Worm (Caenorhabditis elegans) whole organism, L3 larva: Measurements from ENCODE around the gene T20B5.2.

Experiments
- R02D3.7 ChIP-seq: fragments of 150-350 bp; optimal IDR thresholded peaks from 2 replicates; lab custom pipeline; 2014; ENCODE audit warnings: missing biosample characterization, missing genetic modification characterization
- ZK546.5 ChIP-seq: sonication (generic microtip); optimal IDR thresholded peaks from 2 replicates; lab custom pipeline; 2017; ENCODE audit warnings: missing biosample characterization, missing genetic modification characterization
- aly-2 ChIP-seq: fragments of 150-350 bp; optimal IDR thresholded peaks from 2 replicates; lab custom pipeline; 2014; ENCODE audit warnings: missing biosample characterization, missing genetic modification characterization
- ama-1 ChIP-seq: fragments of 150-350 bp; optimal IDR thresholded peaks from 2 replicates; lab custom pipeline; 2018
- ceh-16 ChIP-seq: sonication (generic microtip); optimal IDR thresholded peaks from 2 replicates; lab custom pipeline; 2017; ENCODE audit warnings: missing biosample characterization, missing genetic modification characterization
- ceh-28 ChIP-seq: fragments of 150-350 bp; optimal IDR thresholded peaks from 2 replicates; lab custom pipeline; 2014; ENCODE audit warnings: missing biosample characterization, missing genetic modification reagents, missing genetic modification characterization
- ceh-82 ChIP-seq: fragments of 150-350 bp; optimal IDR thresholded peaks from 2 replicates; lab custom pipeline; 2014; ENCODE audit warnings: missing biosample characterization, missing genetic modification characterization
- ceh-9 ChIP-seq: sonication (generic microtip); optimal IDR thresholded peaks from 2 replicates; lab custom pipeline; 2018; ENCODE audit warnings: missing biosample characterization, missing genetic modification characterization
- daf-12 ChIP-seq: fragments of 150-350 bp; optimal IDR thresholded peaks from 2 replicates; lab custom pipeline; 2014; ENCODE audit warnings: missing biosample characterization, missing genetic modification reagents, missing genetic modification characterization
- egl-27 ChIP-seq: sonication (generic microtip); optimal IDR thresholded peaks from 4 replicates; lab custom pipeline; 2017; ENCODE audit warnings: missing biosample characterization, missing genetic modification reagents, missing genetic modification characterization
- egl-5 ChIP-seq: fragments of 150-350 bp; optimal IDR thresholded peaks from 2 replicates; lab custom pipeline; 2017; ENCODE audit warnings: missing biosample characterization, missing genetic modification reagents, missing genetic modification characterization, inconsistent platforms
- elt-1 ChIP-seq: fragments of 150-350 bp; optimal IDR thresholded peaks from 2 replicates; lab custom pipeline; 2014; ENCODE audit warnings: missing biosample characterization, missing genetic modification characterization
- elt-2 ChIP-seq: sonication (generic microtip); optimal IDR thresholded peaks from 2 replicates; lab custom pipeline; 2016; ENCODE audit warnings: missing genetic modification reagents, mild to moderate bottlenecking, missing genetic modification characterization, missing compliant biosample characterization
- elt-3 ChIP-seq, 3 experiments: fragments of 150-350 bp in 1 of 3; sonication (generic microtip) in 2 of 3; optimal IDR thresholded peaks; 2 replicates in 2 of 3; 4 replicates in 1 of 3; lab custom pipeline; 2014 to 2017; ENCODE audit warnings: missing biosample characterization in 3 of 3, missing genetic modification characterization in 3 of 3
- eor-1 ChIP-seq, 2 experiments: fragments of 150-350 bp; optimal IDR thresholded peaks; 2 replicates each; lab custom pipeline; 2014 to 2018; ENCODE audit warnings: missing biosample characterization in 2 of 2, missing genetic modification characterization in 2 of 2
- fkh-10 ChIP-seq: sonication (generic microtip); optimal IDR thresholded peaks from 2 replicates; lab custom pipeline; 2017; ENCODE audit warnings: missing biosample characterization, missing genetic modification reagents, missing genetic modification characterization
- fkh-2 ChIP-seq: fragments of 150-350 bp; optimal IDR thresholded peaks from 2 replicates; lab custom pipeline; 2014; ENCODE audit warnings: missing biosample characterization, missing genetic modification reagents, missing genetic modification characterization
- fos-1 ChIP-seq: fragments of 150-350 bp; optimal IDR thresholded peaks from 2 replicates; lab custom pipeline; 2014; ENCODE audit warnings: missing biosample characterization, missing genetic modification characterization
- hmg-11 ChIP-seq: sonication (generic microtip); optimal IDR thresholded peaks from 2 replicates; lab custom pipeline; 2016; ENCODE audit warnings: missing genetic modification characterization, missing compliant biosample characterization
- jun-1 ChIP-seq: fragments of 150-350 bp; optimal IDR thresholded peaks from 2 replicates; lab custom pipeline; 2014; ENCODE audit warnings: missing biosample characterization, missing genetic modification reagents, missing genetic modification characterization
- lin-15B ChIP-seq: fragments of 150-350 bp; optimal IDR thresholded peaks from 2 replicates; lab custom pipeline; 2014; ENCODE audit warnings: missing biosample characterization, missing genetic modification characterization
- lin-39 ChIP-seq: fragments of 150-350 bp; optimal IDR thresholded peaks from 2 replicates; lab custom pipeline; 2018; ENCODE audit warnings: missing biosample characterization, missing genetic modification reagents, missing genetic modification characterization
- lsy-12 ChIP-seq: sonication (generic microtip); optimal IDR thresholded peaks from 2 replicates; lab custom pipeline; 2016; ENCODE audit warnings: mild to moderate bottlenecking, missing genetic modification characterization, missing compliant biosample characterization
- mdl-1 ChIP-seq: fragments of 150-350 bp; optimal IDR thresholded peaks from 2 replicates; lab custom pipeline; 2014; ENCODE audit warnings: missing biosample characterization, missing genetic modification characterization
- mml-1 ChIP-seq: fragments of 150-350 bp; sonication (generic microtip); optimal IDR thresholded peaks from 3 replicates; lab custom pipeline; 2014; ENCODE audit warnings: missing biosample characterization, missing genetic modification characterization
- nfya-1 ChIP-seq: sonication (generic microtip); optimal IDR thresholded peaks from 2 replicates; lab custom pipeline; 2017; ENCODE audit warnings: missing genetic modification characterization, mild to moderate bottlenecking, missing compliant biosample characterization, antibody characterized with exemption, moderate library complexity; ENCODE audit not compliant: insufficient read depth
- nhr-11 ChIP-seq: fragments of 150-350 bp; optimal IDR thresholded peaks from 2 replicates; lab custom pipeline; 2014; ENCODE audit warnings: missing biosample characterization, missing genetic modification characterization
- nhr-12 ChIP-seq: fragments of 150-350 bp; optimal IDR thresholded peaks from 2 replicates; lab custom pipeline; 2014; ENCODE audit warnings: missing biosample characterization, missing genetic modification characterization
- nhr-23 ChIP-seq: fragments of 150-350 bp; optimal IDR thresholded peaks from 2 replicates; lab custom pipeline; 2014; ENCODE audit warnings: missing biosample characterization, missing genetic modification reagents, missing genetic modification characterization
- nhr-237 ChIP-seq: fragments of 150-350 bp; optimal IDR thresholded peaks from 2 replicates; lab custom pipeline; 2014; ENCODE audit warnings: missing biosample characterization, missing genetic modification characterization
- nhr-25 ChIP-seq: sonication (generic microtip); optimal IDR thresholded peaks from 2 replicates; lab custom pipeline; 2017; ENCODE audit warnings: missing biosample characterization, missing genetic modification characterization
- nhr-28 ChIP-seq: fragments of 150-350 bp; optimal IDR thresholded peaks from 2 replicates; lab custom pipeline; 2014; ENCODE audit warnings: missing biosample characterization, missing genetic modification characterization
- nhr-43 ChIP-seq: sonication (generic microtip); optimal IDR thresholded peaks from 2 replicates; lab custom pipeline; 2016; ENCODE audit warnings: mild to moderate bottlenecking, missing genetic modification characterization, missing compliant biosample characterization; ENCODE audit not compliant: poor library complexity, severe bottlenecking
- nhr-67 ChIP-seq: fragments of 150-350 bp; optimal IDR thresholded peaks from 2 replicates; lab custom pipeline; 2014; ENCODE audit warnings: missing biosample characterization, missing genetic modification characterization
- nhr-76 ChIP-seq: fragments of 150-350 bp; sonication (generic microtip); optimal IDR thresholded peaks from 5 replicates; lab custom pipeline; 2014; ENCODE audit warnings: missing biosample characterization, missing genetic modification characterization
- nhr-77 ChIP-seq: fragments of 150-350 bp; optimal IDR thresholded peaks from 2 replicates; lab custom pipeline; 2014; ENCODE audit warnings: missing biosample characterization, missing genetic modification characterization
- pha-4 ChIP-seq: fragments of 150-350 bp; optimal IDR thresholded peaks from 2 replicates; lab custom pipeline; 2014; ENCODE audit warnings: missing biosample characterization, missing genetic modification reagents, missing genetic modification characterization
- pqm-1 ChIP-seq: fragments of 150-350 bp; optimal IDR thresholded peaks from 2 replicates; lab custom pipeline; 2017; ENCODE audit warnings: missing biosample characterization, missing genetic modification characterization, inconsistent platforms
- sea-2 ChIP-seq: fragments of 150-350 bp; sonication (generic microtip); optimal IDR thresholded peaks from 4 replicates; lab custom pipeline; 2014; ENCODE audit warnings: missing biosample characterization, missing genetic modification reagents, missing genetic modification characterization
- skn-1 ChIP-seq: fragments of 150-350 bp; optimal IDR thresholded peaks from 2 replicates; lab custom pipeline; 2014; ENCODE audit warnings: missing biosample characterization, missing genetic modification characterization
- snpc-4 ChIP-seq: fragments of 150-350 bp; optimal IDR thresholded peaks from 2 replicates; lab custom pipeline; 2014; ENCODE audit warnings: missing biosample characterization, missing genetic modification characterization
- tbx-2 ChIP-seq: sonication (generic microtip); optimal IDR thresholded peaks from 2 replicates; lab custom pipeline; 2016; ENCODE audit warnings: mild to moderate bottlenecking, missing genetic modification characterization, missing compliant biosample characterization
- unc-39 ChIP-seq: sonication (generic microtip); optimal IDR thresholded peaks from 4 replicates; lab custom pipeline; 2017; ENCODE audit warnings: missing biosample characterization, missing genetic modification characterization
- unc-62 ChIP-seq: fragments of 150-350 bp; sonication (generic microtip); optimal IDR thresholded peaks from 4 replicates; lab custom pipeline; 2014; ENCODE audit warnings: missing biosample characterization, missing genetic modification reagents, missing genetic modification characterization
- zag-1 ChIP-seq: fragments of 150-350 bp; optimal IDR thresholded peaks from 2 replicates; lab custom pipeline; 2014; ENCODE audit warnings: missing biosample characterization, missing genetic modification characterization
- ztf-11 ChIP-seq: fragments of 150-350 bp; optimal IDR thresholded peaks from 2 replicates; lab custom pipeline; 2014; ENCODE audit warnings: missing biosample characterization, missing genetic modification characterization
- ztf-4 ChIP-seq: fragments of 150-350 bp; optimal IDR thresholded peaks from 2 replicates; lab custom pipeline; 2014; ENCODE audit warnings: missing biosample characterization, missing genetic modification characterization

The T20B5.2 gene

ce11 chrX:9324962-9325361 is 6.0 kb upstream of the T20B5.2 start:
- TF ChIP-seq ama-1 (lab: Kevin White, UChicago) (no peak), ceh-9 (tag; lab: Kevin White, UChicago) (no peak), fkh-2 (tag; lab: Kevin White, UChicago) (no peak), unc-39 (tag; lab: Kevin White, UChicago) (no peak), nhr-237 (no peak), unc-62 (GFP tag; lab: Kevin White, UChicago) (no peak), ceh-16 (no peak)
- TF ChIP-seq, all 47 proteins: peak for 0

ce11 chrX:9336227-9336626 is 5.3 kb downstream of the T20B5.2 start:
- TF ChIP-seq egl-5 (tag; lab: Kevin White, UChicago) (no peak), jun-1 (tag; lab: Kevin White, UChicago) (no peak), mml-1 (tag; lab: Kevin White, UChicago) (no peak), nhr-12 (tag; lab: Kevin White, UChicago) (no peak), sea-2 (GFP tag; lab: Kevin White, UChicago) (no peak), ceh-28 (tag; lab: Kevin White, UChicago) (no peak), R02D3.7 (tag; lab: Kevin White, UChicago) (no peak), pha-4 (tag; lab: Kevin White, UChicago) (no peak), daf-12 (tag; lab: Kevin White, UChicago) (no peak), aly-2 (no peak), zag-1 (no peak), skn-1 (no peak), mdl-1 (tag; lab: Kevin White, UChicago) (no peak), fkh-2 (tag; lab: Kevin White, UChicago) (no peak), nhr-25 (tag; lab: Kevin White, UChicago) (no peak), ceh-9 (tag; lab: Kevin White, UChicago) (no peak), ceh-82 (no peak), fos-1 (tag; lab: Kevin White, UChicago) (no peak), hmg-11 (tag; lab: Kevin White, UChicago) (no peak)

ce11 chrX:9337832-9338231 is 6.9 kb downstream of the T20B5.2 start:
- TF ChIP-seq eor-1 (tag; optimal IDR thresholded peaks at IDR 0.05; lab: Kevin White, UChicago) = no peak
- no peak for TF ChIP-seq aly-2
- TF ChIP-seq egl-27 = peak; percentile 67
- TF ChIP-seq ama-1 (lab: Kevin White, UChicago) = no peak
- TF ChIP-seq R02D3.7 (tag; lab: Kevin White, UChicago) = no peak
- TF ChIP-seq pqm-1 (tag; lab: Kevin White, UChicago) = peak; percentile 5
- TF ChIP-seq nfya-1 (tag; lab: Kevin White, UChicago) = peak; percentile 82
- TF ChIP-seq nhr-43 (tag; lab: Kevin White, UChicago) = no peak
- no peak for TF ChIP-seq elt-3 (tag; optimal IDR thresholded peaks at IDR 0.05; lab: Kevin White, UChicago)
- no peak for TF ChIP-seq fos-1 (tag; lab: Kevin White, UChicago)
- TF ChIP-seq lsy-12 (tag; lab: Kevin White, UChicago) = peak; percentile 35
- TF ChIP-seq nhr-28 (tag; lab: Kevin White, UChicago) = no peak
- no peak for TF ChIP-seq fkh-10 (GFP tag; lab: Kevin White, UChicago)
- no peak for TF ChIP-seq nhr-12 (tag; lab: Kevin White, UChicago)
- TF ChIP-seq elt-2 (tag; lab: Kevin White, UChicago) = no peak
- peak; percentile 38 for TF ChIP-seq skn-1
- peak; percentile 69 for TF ChIP-seq nhr-23 (tag; lab: Kevin White, UChicago)
- TF ChIP-seq mdl-1 (tag; lab: Kevin White, UChicago) = no peak
- no peak for TF ChIP-seq ZK546.5 (tag; lab: Kevin White, UChicago)
- no peak for TF ChIP-seq nhr-237
- TF ChIP-seq daf-12 (tag; lab: Kevin White, UChicago) = no peak
- TF ChIP-seq nhr-67 (tag; lab: Kevin White, UChicago) = no peak
- TF ChIP-seq sea-2 (GFP tag; lab: Kevin White, UChicago) = peak; percentile 70
- TF ChIP-seq lin-39 (tag; lab: Kevin White, UChicago) = peak; percentile 83
- TF ChIP-seq mml-1 (tag; lab: Kevin White, UChicago) = no peak
- TF ChIP-seq unc-39 (tag; lab: Kevin White, UChicago) = no peak
- peak; percentile 64 for TF ChIP-seq nhr-25 (tag; lab: Kevin White, UChicago)
- TF ChIP-seq fkh-2 (tag; lab: Kevin White, UChicago) = no peak
- peak; percentile 13 for TF ChIP-seq ceh-28 (tag; lab: Kevin White, UChicago)
- no peak for TF ChIP-seq jun-1 (tag; lab: Kevin White, UChicago)
- TF ChIP-seq egl-5 (tag; lab: Kevin White, UChicago) = no peak
- peak; percentile 24 for TF ChIP-seq pha-4 (tag; lab: Kevin White, UChicago)
- no peak for TF ChIP-seq ztf-11 (tag; lab: Kevin White, UChicago)
- TF ChIP-seq nhr-77 (tag; lab: Kevin White, UChicago) = no peak
- peak; percentile 59 for TF ChIP-seq lin-15B (tag; lab: Kevin White, UChicago)
- TF ChIP-seq ceh-16 = no peak
- TF ChIP-seq ztf-4 = no peak
- no peak for TF ChIP-seq zag-1
- no peak for TF ChIP-seq unc-62 (GFP tag; lab: Kevin White, UChicago)
- TF ChIP-seq ceh-82 = no peak
- TF ChIP-seq nhr-11 (tag; lab: Kevin White, UChicago) = no peak
- peak; percentile 33 for TF ChIP-seq elt-1
- TF ChIP-seq hmg-11 (tag; lab: Kevin White, UChicago) = peak; percentile 88
- no peak for TF ChIP-seq nhr-76
- TF ChIP-seq tbx-2 (tag; lab: Kevin White, UChicago) = peak; percentile 56
- TF ChIP-seq snpc-4 (tag; lab: Kevin White, UChicago) = no peak
